Worm (Caenorhabditis elegans) whole organism, L4 larva: Measurements from ENCODE around the gene T04C12.8.

Experiments used
- D1046.2 ChIP-seq: fragments of 200-800 bp; sonication (Bioruptor generic); IDR thresholded peaks from 2 replicates; pipeline ENCODE4 v1.3.6; 2022; ENCODE audit warnings: missing genetic modification characterization, missing compliant biosample characterization
- F10B5.3 ChIP-seq: sonication (generic microtip); optimal IDR thresholded peaks from 2 replicates; lab custom pipeline; 2016; ENCODE audit warnings: mild to moderate bottlenecking, missing genetic modification characterization, missing compliant biosample characterization
- F37D6.2 ChIP-seq: sonication (generic microtip); optimal IDR thresholded peaks from 2 replicates; lab custom pipeline; 2016; ENCODE audit warnings: mild to moderate bottlenecking, missing genetic modification characterization, missing compliant biosample characterization
- R02D3.7 ChIP-seq: fragments of 150-350 bp; sonication (generic microtip); optimal IDR thresholded peaks from 3 replicates; lab custom pipeline; 2014; ENCODE audit warnings: missing biosample characterization, missing genetic modification characterization
- T20F7.1 ChIP-seq: fragments of 200-800 bp; sonication (Bioruptor generic); optimal IDR thresholded peaks from 2 replicates; lab custom pipeline; 2018; ENCODE audit warnings: mild to moderate bottlenecking, missing genetic modification characterization, missing compliant biosample characterization
- T26A8.4 ChIP-seq: fragments of 200-800 bp; sonication (Bioruptor generic); IDR thresholded peaks from 2 replicates; pipeline ENCODE4 v1.3.6; 2022; ENCODE audit warnings: missing genetic modification characterization, missing compliant biosample characterization
- Y48G9A.11 ChIP-seq: fragments of 200-800 bp; sonication (Bioruptor generic); IDR thresholded peaks from 2 replicates; pipeline ENCODE4 v1.3.6; 2022; ENCODE audit warnings: missing genetic modification reagents, missing genetic modification characterization, missing compliant biosample characterization
- ZK337.2 ChIP-seq: fragments of 200-800 bp; sonication (Bioruptor generic); IDR thresholded peaks from 2 replicates; pipeline ENCODE4 v1.3.6; 2022; ENCODE audit warnings: missing genetic modification reagents, missing genetic modification characterization, missing compliant biosample characterization
- ceh-28 ChIP-seq: fragments of 150-350 bp; optimal IDR thresholded peaks from 2 replicates; lab custom pipeline; 2014; ENCODE audit warnings: missing biosample characterization, missing genetic modification reagents, missing genetic modification characterization
- ceh-62 ChIP-seq: sonication (generic microtip); optimal IDR thresholded peaks from 2 replicates; lab custom pipeline; 2017; ENCODE audit warnings: missing biosample characterization, missing genetic modification characterization
- ceh-82 ChIP-seq: sonication (generic microtip); optimal IDR thresholded peaks from 2 replicates; lab custom pipeline; 2017; ENCODE audit warnings: missing biosample characterization, missing genetic modification characterization
- daf-8 ChIP-seq: fragments of 200-800 bp; sonication (Bioruptor generic); IDR thresholded peaks from 2 replicates; pipeline ENCODE4 v1.3.6; 2022; ENCODE audit warnings: missing genetic modification characterization, missing compliant biosample characterization
- dmd-6 ChIP-seq: fragments of 200-800 bp; sonication (Bioruptor generic); IDR thresholded peaks from 2 replicates; pipeline ENCODE4 v1.3.6; 2022; ENCODE audit warnings: missing genetic modification reagents, missing genetic modification characterization, missing compliant biosample characterization
- dmd-8 ChIP-seq: fragments of 200-800 bp; sonication (Bioruptor generic); IDR thresholded peaks from 2 replicates; pipeline ENCODE4 v1.3.6; 2022; ENCODE audit warnings: missing genetic modification characterization, missing compliant biosample characterization
- dpl-1 ChIP-seq: fragments of 150-350 bp; optimal IDR thresholded peaks from 2 replicates; lab custom pipeline; 2014; ENCODE audit warnings: missing biosample characterization, missing genetic modification reagents, missing genetic modification characterization
- duxl-1 ChIP-seq: sonication (generic microtip); optimal IDR thresholded peaks from 2 replicates; lab custom pipeline; 2016; ENCODE audit warnings: mild to moderate bottlenecking, missing genetic modification characterization, moderate library complexity, missing compliant biosample characterization; ENCODE audit not compliant: poor library complexity
- egl-27 ChIP-seq: sonication (generic microtip); optimal IDR thresholded peaks from 3 replicates; lab custom pipeline; 2017; ENCODE audit warnings: missing biosample characterization, missing genetic modification reagents, missing genetic modification characterization
- egl-43 ChIP-seq: fragments of 200-800 bp; sonication (Bioruptor generic); IDR thresholded peaks from 2 replicates; pipeline ENCODE4 v1.3.6; 2022; ENCODE audit warnings: missing genetic modification reagents, missing genetic modification characterization, missing compliant biosample characterization
- fkh-10 ChIP-seq: fragments of 150-350 bp; optimal IDR thresholded peaks from 2 replicates; lab custom pipeline; 2014; ENCODE audit warnings: missing biosample characterization, missing genetic modification reagents, missing genetic modification characterization
- gei-8 ChIP-seq: fragments of 200-800 bp; sonication (Bioruptor generic); optimal IDR thresholded peaks from 2 replicates; lab custom pipeline; 2018; ENCODE audit warnings: mild to moderate bottlenecking, missing genetic modification characterization, missing compliant biosample characterization
- hif-1 ChIP-seq, 2 experiments: sonication (generic microtip); optimal IDR thresholded peaks; 2 replicates each; lab custom pipeline; 2016 to 2017; ENCODE audit warnings: missing compliant biosample characterization in 2 of 2, missing genetic modification characterization in 2 of 2, missing genetic modification reagents in 2 of 2, missing genotype in 2 of 2, mild to moderate bottlenecking in 1 of 2
- hlh-30 ChIP-seq: sonication (generic microtip); optimal IDR thresholded peaks from 2 replicates; lab custom pipeline; 2017; ENCODE audit warnings: antibody characterized with exemption, mild to moderate bottlenecking, missing genetic modification characterization, missing compliant biosample characterization; ENCODE audit not compliant: insufficient read depth
- hmg-1.1 ChIP-seq: fragments of 200-800 bp; sonication (Bioruptor generic); IDR thresholded peaks from 2 replicates; pipeline ENCODE4 v1.3.6; 2022; ENCODE audit warnings: missing genetic modification reagents, missing genetic modification characterization, missing compliant biosample characterization
- lir-3 ChIP-seq: sonication (generic microtip); optimal IDR thresholded peaks from 2 replicates; lab custom pipeline; 2016; ENCODE audit warnings: mild to moderate bottlenecking, missing genetic modification characterization, missing compliant biosample characterization
- lsy-2 ChIP-seq, 2 experiments: fragments of 150-350 bp in 1 of 2; sonication (generic microtip) in 1 of 2; optimal IDR thresholded peaks; 2 replicates each; lab custom pipeline; 2014 to 2017; ENCODE audit warnings: missing biosample characterization in 2 of 2, missing genetic modification characterization in 2 of 2
- madf-5 ChIP-seq, 2 experiments: fragments of 200-800 bp; sonication (Bioruptor generic); IDR thresholded peaks; 2 replicates each; pipeline ENCODE4 v1.3.6; 2022; ENCODE audit warnings: missing compliant biosample characterization in 2 of 2, missing genetic modification characterization in 2 of 2
- madf-9 ChIP-seq: fragments of 200-800 bp; sonication (Bioruptor generic); conservative IDR thresholded peaks from 2 replicates; pipeline ENCODE4 v1.3.6; 2022; ENCODE audit warnings: missing genetic modification reagents, missing genetic modification characterization, missing compliant biosample characterization
- mdl-1 ChIP-seq, 2 experiments: fragments of 150-350 bp in 1 of 2; sonication (generic microtip) in 1 of 2; optimal IDR thresholded peaks; 2 replicates each; lab custom pipeline; 2014 to 2017; ENCODE audit warnings: missing biosample characterization in 2 of 2, missing genetic modification characterization in 2 of 2
- mdt-29 ChIP-seq: fragments of 200-800 bp; sonication (Bioruptor generic); IDR thresholded peaks from 2 replicates; pipeline ENCODE4 v1.3.6; 2022; ENCODE audit warnings: missing genetic modification reagents, missing genetic modification characterization, missing compliant biosample characterization
- mxl-3 ChIP-seq: fragments of 200-800 bp; sonication (Bioruptor generic); optimal IDR thresholded peaks from 2 replicates; lab custom pipeline; 2018; ENCODE audit warnings: mild to moderate bottlenecking, missing genetic modification characterization, missing compliant biosample characterization
- nhr-10 ChIP-seq: fragments of 150-350 bp; optimal IDR thresholded peaks from 2 replicates; lab custom pipeline; 2014; ENCODE audit warnings: missing biosample characterization, missing genetic modification characterization
- nhr-111 ChIP-seq: fragments of 200-800 bp; sonication (Bioruptor generic); optimal IDR thresholded peaks from 2 replicates; lab custom pipeline; 2018; ENCODE audit warnings: mild to moderate bottlenecking, missing genetic modification characterization, missing compliant biosample characterization
- nhr-237 ChIP-seq: sonication (generic microtip); optimal IDR thresholded peaks from 2 replicates; lab custom pipeline; 2017; ENCODE audit warnings: missing biosample characterization, missing genetic modification characterization
- nhr-25 ChIP-seq: sonication (generic microtip); optimal IDR thresholded peaks from 2 replicates; lab custom pipeline; 2017; ENCODE audit warnings: missing genetic modification characterization, mild to moderate bottlenecking, missing compliant biosample characterization, antibody characterized with exemption, moderate library complexity, borderline replicate concordance; ENCODE audit not compliant: insufficient read depth
- nhr-76 ChIP-seq: fragments of 150-350 bp; optimal IDR thresholded peaks from 2 replicates; lab custom pipeline; 2014; ENCODE audit warnings: missing biosample characterization, missing genetic modification characterization
- nhr-77 ChIP-seq: fragments of 150-350 bp; optimal IDR thresholded peaks from 2 replicates; lab custom pipeline; 2014; ENCODE audit warnings: missing biosample characterization, missing genetic modification characterization
- rbr-2 ChIP-seq: sonication (generic microtip); optimal IDR thresholded peaks from 2 replicates; lab custom pipeline; 2016; ENCODE audit warnings: missing genotype, missing genetic modification characterization, missing compliant biosample characterization
- set-16 ChIP-seq: fragments of 200-800 bp; sonication (Bioruptor generic); IDR thresholded peaks from 2 replicates; pipeline ENCODE4 v1.3.6; 2022; ENCODE audit warnings: missing genetic modification reagents, missing genetic modification characterization, missing compliant biosample characterization
- snpc-1.2 ChIP-seq: fragments of 200-800 bp; sonication (Bioruptor generic); IDR thresholded peaks from 2 replicates; pipeline ENCODE4 v1.3.6; 2022; ENCODE audit warnings: missing genetic modification reagents, missing genetic modification characterization, missing compliant biosample characterization
- snpc-4 ChIP-seq: fragments of 150-350 bp; optimal IDR thresholded peaks from 2 replicates; lab custom pipeline; 2014; ENCODE audit warnings: missing biosample characterization, missing genetic modification characterization
- tag-97 ChIP-seq: fragments of 200-800 bp; sonication (Bioruptor generic); IDR thresholded peaks from 2 replicates; pipeline ENCODE4 v1.3.6; 2022; ENCODE audit warnings: missing genetic modification characterization, missing compliant biosample characterization
- unc-39 ChIP-seq: sonication (generic microtip); optimal IDR thresholded peaks from 2 replicates; lab custom pipeline; 2017; ENCODE audit warnings: missing biosample characterization, missing genetic modification characterization
- unc-62 ChIP-seq, 3 experiments: fragments of 150-350 bp in 1 of 3; sonication (generic microtip); optimal IDR thresholded peaks in 2 of 3; peaks in 1 of 3; 1 replicate in 1 of 3; 2 replicates in 2 of 3; lab custom pipeline; 2014 to 2017; ENCODE audit warnings: missing biosample characterization in 3 of 3, missing genetic modification characterization in 3 of 3, missing genetic modification reagents in 3 of 3, missing genotype in 1 of 3
- vab-7 ChIP-seq: fragments of 200-800 bp; sonication (Bioruptor generic); IDR thresholded peaks from 2 replicates; pipeline ENCODE4 v1.3.6; 2022; ENCODE audit warnings: missing genetic modification reagents, missing genetic modification characterization, missing compliant biosample characterization
- zag-1 ChIP-seq: fragments of 150-350 bp; optimal IDR thresholded peaks from 2 replicates; lab custom pipeline; 2014; ENCODE audit warnings: missing biosample characterization, missing genetic modification characterization
- zfp-2 ChIP-seq: sonication (generic microtip); optimal IDR thresholded peaks from 2 replicates; lab custom pipeline; 2016; ENCODE audit warnings: mild to moderate bottlenecking, missing genetic modification characterization, missing compliant biosample characterization
- zfp-3 ChIP-seq: fragments of 200-800 bp; sonication (Bioruptor generic); conservative IDR thresholded peaks from 2 replicates; pipeline ENCODE4 v1.3.6; 2022; ENCODE audit warnings: missing genetic modification reagents, missing genetic modification characterization, missing compliant biosample characterization
- zip-11 ChIP-seq: fragments of 200-800 bp; sonication (Bioruptor generic); IDR thresholded peaks from 2 replicates; pipeline ENCODE4 v1.3.6; 2022; ENCODE audit warnings: missing genetic modification characterization, missing compliant biosample characterization
- ztf-7 ChIP-seq: fragments of 150-350 bp; optimal IDR thresholded peaks from 2 replicates; lab custom pipeline; 2014; ENCODE audit warnings: missing biosample characterization, missing genetic modification characterization

Gene T04C12.8

ce11 chrV:11075209-11076027 is 6.3 kb upstream of the T04C12.8 start (continued):
- TF ChIP-seq mxl-3 (peak; percentile 67), hif-1 (tag; optimal IDR thresholded peaks at IDR 0.05; lab: Kevin White, UChicago) (peak in 1 of 2 experiments; percentile 29), ztf-7 (no peak), fkh-10 (GFP tag; lab: Kevin White, UChicago) (peak; percentile 34), tag-97 (GFP tag; lab: Robert Waterston, UW) (no peak), nhr-237 (tag; lab: Kevin White, UChicago) (no peak), nhr-76 (tag; lab: Kevin White, UChicago) (no peak), Y48G9A.11 (GFP tag; lab: Robert Waterston, UW) (peak; percentile 54; the same call in 1 of the 2 replicates), ZK337.2 (GFP tag; lab: Robert Waterston, UW) (no peak), hlh-30 (tag; lab: Kevin White, UChicago) (peak; percentile 65), dmd-8 (0 out of 2 replicates have a peak, but pooled peaks have one; percentile 44), madf-9 (no peak), zag-1 (no peak), dpl-1 (peak; percentile 7), gei-8 (GFP tag; lab: Kevin White, UChicago) (no peak), mdt-29 (GFP tag; lab: Robert Waterston, UW) (no peak), lsy-2 (tag; optimal IDR thresholded peaks at IDR 0.05; lab: Kevin White, UChicago) (peak in 1 of 2 experiments; percentile 27), vab-7 (GFP tag; lab: Robert Waterston, UW) (no peak), egl-27 (no peak), nhr-77 (tag; lab: Kevin White, UChicago) (no peak), ceh-62 (tag; lab: Kevin White, UChicago) (no peak), F37D6.2 (tag; lab: Kevin White, UChicago) (peak; percentile 4), zfp-3 (GFP tag; lab: Robert Waterston, UW) (0 out of 2 replicates have a peak, but pooled peaks have one; percentile 41), rbr-2 (tag; lab: Kevin White, UChicago) (peak; percentile 72), unc-39 (tag; lab: Kevin White, UChicago) (no peak), ceh-28 (tag; lab: Kevin White, UChicago) (no peak), daf-8 (GFP tag; lab: Robert Waterston, UW) (no peak), ceh-82 (tag; lab: Kevin White, UChicago) (no peak), snpc-1.2 (GFP tag; lab: Robert Waterston, UW) (no peak), nhr-10 (tag; lab: Kevin White, UChicago) (no peak), T26A8.4 (GFP tag; lab: Robert Waterston, UW) (0 out of 2 replicates have a peak, but pooled peaks have one; percentile 19), T20F7.1 (no peak), nhr-25 (tag; lab: Kevin White, UChicago) (peak; percentile 18), hmg-1.1 (GFP tag; lab: Robert Waterston, UW) (no peak; the same call in 1 of the 2 replicates), duxl-1 (tag; lab: Kevin White, UChicago) (no peak), D1046.2 (GFP tag; lab: Robert Waterston, UW) (no peak), F10B5.3 (tag; lab: Kevin White, UChicago) (peak; percentile 52), egl-43 (GFP tag; lab: Robert Waterston, UW) (peak; percentile 87), set-16 (peak; percentile 61), zfp-2 (no peak), madf-5 (GFP tag; IDR thresholded peaks at IDR 0.05; lab: Robert Waterston, UW) (no peak), zip-11 (GFP tag; lab: Robert Waterston, UW) (no peak), dmd-6 (GFP tag; lab: Robert Waterston, UW) (no peak), snpc-4 (no peak), unc-62 (GFP tag; optimal IDR thresholded peaks at IDR 0.05 in 1 of 2; lab: Kevin White, UChicago) (peak in 1 of 2 experiments; percentile 93), unc-62 (tag; optimal IDR thresholded peaks at IDR 0.05; lab: Kevin White, UChicago) (no peak), R02D3.7 (tag; lab: Kevin White, UChicago) (no peak), mdl-1 (tag; optimal IDR thresholded peaks at IDR 0.05; lab: Kevin White, UChicago) (peak in 1 of 2 experiments; percentile 81), nhr-111 (GFP tag; lab: Kevin White, UChicago) (no peak), lir-3 (tag; lab: Kevin White, UChicago) (no peak)
